Fruit fly (Drosophila melanogaster) whole organism, wandering third instar larva: ENCODE results near the gene tobi.

Experiments used
- CG32264 ChIP-seq: fragments of 200-800 bp; sonication (Bioruptor generic); optimal IDR thresholded peaks from 2 replicates; lab custom pipeline; 2016; ENCODE audit warnings: missing biosample characterization, missing genetic modification characterization
- CrebA ChIP-seq: fragments of 200-800 bp; sonication (Bioruptor generic); optimal IDR thresholded peaks from 2 replicates; lab custom pipeline; 2016; ENCODE audit warnings: missing biosample characterization, mild to moderate bottlenecking, missing genetic modification characterization, borderline replicate concordance
- Dfd ChIP-seq: fragments of >200 bp; optimal IDR thresholded peaks from 2 replicates; lab custom pipeline; 2017; ENCODE audit warnings: missing biosample characterization, missing genetic modification characterization
- Dif ChIP-seq: fragments of 200-275, 200-300 bp; sonication (Bioruptor generic); optimal IDR thresholded peaks from 2 replicates; lab custom pipeline; 2018; ENCODE audit warnings: missing biosample characterization, missing genetic modification characterization; ENCODE audit not compliant: partially characterized antibody
- GATAd ChIP-seq: sonication (Bioruptor generic); optimal IDR thresholded peaks from 2 replicates; lab custom pipeline; 2016; ENCODE audit warnings: missing biosample characterization, missing genetic modification characterization
- HLH106 ChIP-seq: fragments of 200-800 bp; optimal IDR thresholded peaks from 3 replicates; lab custom pipeline; 2019; ENCODE audit warnings: missing biosample characterization, mild to moderate bottlenecking, missing genetic modification characterization, moderate library complexity
- Hnf4 ChIP-seq: fragments of 200-800 bp; sonication (Bioruptor generic); optimal IDR thresholded peaks from 2 replicates; lab custom pipeline; 2016; ENCODE audit warnings: missing biosample characterization, mild to moderate bottlenecking, missing genetic modification characterization
- Hr83 ChIP-seq: fragments of 200-300 bp; sonication (Bioruptor generic); optimal IDR thresholded peaks from 2 replicates; lab custom pipeline; 2016; ENCODE audit warnings: missing biosample characterization, mild to moderate bottlenecking, missing genetic modification characterization, moderate library complexity; ENCODE audit not compliant: poor library complexity, severe bottlenecking
- Jra ChIP-seq: sonication (Bioruptor generic); optimal IDR thresholded peaks from 2 replicates; lab custom pipeline; 2016; ENCODE audit warnings: missing biosample characterization, missing genetic modification characterization
- Mio ChIP-seq: sonication (Bioruptor generic); optimal IDR thresholded peaks from 2 replicates; lab custom pipeline; 2016; ENCODE audit warnings: missing biosample characterization, missing genetic modification characterization
- Myc ChIP-seq: fragments of >200 bp; optimal IDR thresholded peaks from 2 replicates; lab custom pipeline; 2017
- N ChIP-seq: fragments of >200 bp; optimal IDR thresholded peaks from 2 replicates; lab custom pipeline; 2018; ENCODE audit warnings: missing biosample characterization, missing external identifiers, missing genetic modification characterization
- OdsH ChIP-seq: fragments of 200-800 bp; sonication (Bioruptor generic); optimal IDR thresholded peaks from 2 replicates; lab custom pipeline; 2016; ENCODE audit warnings: missing biosample characterization, mild to moderate bottlenecking, missing genetic modification characterization
- Rel ChIP-seq, 2 experiments: fragments of 200-800 bp; sonication (Bioruptor generic) in 1 of 2; optimal IDR thresholded peaks; 2 replicates in 1 of 2; 3 replicates in 1 of 2; lab custom pipeline; 2016 to 2019; ENCODE audit warnings: mild to moderate bottlenecking in 2 of 2, missing biosample characterization in 2 of 2, missing genetic modification characterization in 2 of 2, moderate library complexity in 1 of 2
- Vsx2 ChIP-seq: fragments of 200-300, 225-300 bp; sonication (Bioruptor generic); optimal IDR thresholded peaks from 2 replicates; lab custom pipeline; 2018; ENCODE audit warnings: missing biosample characterization, missing genetic modification characterization; ENCODE audit not compliant: partially characterized antibody
- br ChIP-seq: fragments of 200-800 bp; sonication (Bioruptor generic); optimal IDR thresholded peaks from 2 replicates; lab custom pipeline; 2016; ENCODE audit warnings: missing biosample characterization, missing genetic modification characterization
- brk ChIP-seq: fragments of 200-800 bp; sonication (Bioruptor generic); optimal IDR thresholded peaks from 2 replicates; lab custom pipeline; 2016; ENCODE audit warnings: missing biosample characterization, mild to moderate bottlenecking, missing genetic modification characterization
- dl ChIP-seq, 2 experiments: fragments of 175-275, 200-275 bp in 1 of 2; fragments of 200-275 bp in 1 of 2; sonication (Bioruptor generic); optimal IDR thresholded peaks; lab custom pipeline; 2018; ENCODE audit warnings: mild to moderate bottlenecking in 2 of 2, missing biosample characterization in 2 of 2, missing genetic modification characterization in 2 of 2, moderate library complexity in 2 of 2; ENCODE audit not compliant: partially characterized antibody in 2 of 2, insufficient read depth in 1 of 2
- dmrt93B ChIP-seq: fragments of 200-800 bp; sonication (Bioruptor generic); optimal IDR thresholded peaks from 2 replicates; lab custom pipeline; 2018; ENCODE audit warnings: missing biosample characterization, mild to moderate bottlenecking, missing genetic modification characterization
- dsf ChIP-seq: sonication (Bioruptor generic); optimal IDR thresholded peaks from 2 replicates; lab custom pipeline; 2016; ENCODE audit warnings: missing biosample characterization, missing genetic modification characterization, borderline replicate concordance
- ey ChIP-seq: fragments of 200-800 bp; sonication (Bioruptor generic); optimal IDR thresholded peaks from 2 replicates; lab custom pipeline; 2016; ENCODE audit warnings: missing biosample characterization, missing genetic modification characterization
- foxo ChIP-seq, 2 experiments: fragments of 200-800 bp; sonication (Bioruptor generic); optimal IDR thresholded peaks; 2 replicates in 1 of 2; 3 replicates in 1 of 2; lab custom pipeline; 2016 to 2017; ENCODE audit warnings: missing biosample characterization in 2 of 2, missing genetic modification characterization in 2 of 2
- fru ChIP-seq: fragments of 200-800 bp; sonication (Bioruptor generic); optimal IDR thresholded peaks from 3 replicates; lab custom pipeline; 2016; ENCODE audit warnings: missing biosample characterization, mild to moderate bottlenecking, missing genetic modification characterization
- h ChIP-seq: fragments of 200-800 bp; sonication (Bioruptor generic); optimal IDR thresholded peaks from 3 replicates; lab custom pipeline; 2016; ENCODE audit warnings: missing biosample characterization, mild to moderate bottlenecking, missing genetic modification characterization
- jim ChIP-seq: fragments of 175-275, 200-325 bp; sonication (Bioruptor generic); optimal IDR thresholded peaks from 2 replicates; lab custom pipeline; 2016; ENCODE audit warnings: missing biosample characterization, mild to moderate bottlenecking, missing genetic modification characterization
- lola ChIP-seq: fragments of >200 bp; optimal IDR thresholded peaks from 2 replicates; lab custom pipeline; 2017; ENCODE audit warnings: missing biosample characterization, missing genetic modification characterization
- pan ChIP-seq: fragments of >200 bp; optimal IDR thresholded peaks from 2 replicates; lab custom pipeline; 2017
- psq ChIP-seq: fragments of 200-800 bp; sonication (Bioruptor generic); optimal IDR thresholded peaks from 3 replicates; lab custom pipeline; 2017; ENCODE audit warnings: missing biosample characterization, mild to moderate bottlenecking, missing genetic modification characterization, moderate library complexity
- rgr ChIP-seq: fragments of 200-800 bp; sonication (Bioruptor generic); optimal IDR thresholded peaks from 3 replicates; lab custom pipeline; 2016; ENCODE audit warnings: missing biosample characterization, mild to moderate bottlenecking, missing genetic modification characterization
- sage ChIP-seq: fragments of 200-800 bp; sonication (Bioruptor generic); optimal IDR thresholded peaks from 2 replicates; lab custom pipeline; 2016; ENCODE audit warnings: missing biosample characterization, mild to moderate bottlenecking, missing genetic modification characterization

tobi gene

dm6 chr3R:25321681-25322080 is 25.0 kb downstream of the tobi start:
- no peak for TF ChIP-seq N (GFP tag; lab: Kevin White, UChicago)
- TF ChIP-seq Rel (GFP tag; optimal IDR thresholded peaks at IDR 0.05; lab: Kevin White, UChicago): no peak
- TF ChIP-seq Rel (tag; optimal IDR thresholded peaks at IDR 0.05; lab: Kevin White, UChicago): no peak
- TF ChIP-seq jim: no peak
- TF ChIP-seq Hnf4 (GFP tag; lab: Kevin White, UChicago): no peak
- no peak for TF ChIP-seq ey (GFP tag; lab: Kevin White, UChicago)
- TF ChIP-seq fru (GFP tag; lab: Kevin White, UChicago): no peak
- no peak for TF ChIP-seq GATAd (GFP tag; lab: Kevin White, UChicago)
- TF ChIP-seq brk (GFP tag; lab: Kevin White, UChicago): no peak
- no peak for TF ChIP-seq Dif (GFP tag; lab: Kevin White, UChicago)
- no peak for TF ChIP-seq Jra (GFP tag; lab: Kevin White, UChicago)
- no peak for TF ChIP-seq dsf (GFP tag; lab: Kevin White, UChicago)
- no peak for TF ChIP-seq CrebA (GFP tag; lab: Kevin White, UChicago)
- TF ChIP-seq Mio (GFP tag; lab: Kevin White, UChicago): no peak
- TF ChIP-seq HLH106 (tag; lab: Kevin White, UChicago): no peak
- no peak for TF ChIP-seq Myc (lab: Kevin White, UChicago)
- no peak for TF ChIP-seq dl (GFP tag; optimal IDR thresholded peaks at IDR 0.05; lab: Kevin White, UChicago; ENCODE audit: insufficient read depth in 1 of 2, partially characterized antibody in 2 of 2)
- no peak for TF ChIP-seq dmrt93B (GFP tag; lab: Kevin White, UChicago)

- TF ChIP-seq Rel (GFP tag; optimal IDR thresholded peaks at IDR 0.05; lab: Kevin White, UChicago): no peak
- TF ChIP-seq Rel (tag; optimal IDR thresholded peaks at IDR 0.05; lab: Kevin White, UChicago): peak; percentile 83
- no peak for TF ChIP-seq Jra (GFP tag; lab: Kevin White, UChicago)
Observed at dm6 chr3R:25320898-25321297, 25.8 kb downstream of the tobi start.

- TF ChIP-seq dmrt93B (GFP tag; lab: Kevin White, UChicago): no peak
- TF ChIP-seq fru (GFP tag; lab: Kevin White, UChicago): no peak
- TF ChIP-seq sage: no peak
- TF ChIP-seq ey (GFP tag; lab: Kevin White, UChicago): no peak
- no peak for TF ChIP-seq pan
- TF ChIP-seq foxo (GFP tag; optimal IDR thresholded peaks at IDR 0.05; lab: Kevin White, UChicago): no peak
- TF ChIP-seq Hr83: no peak
- no peak for TF ChIP-seq CG32264
- TF ChIP-seq Dfd (GFP tag; lab: Kevin White, UChicago): no peak
- no peak for TF ChIP-seq lola (GFP tag; lab: Kevin White, UChicago)
- TF ChIP-seq OdsH: no peak
Observed at dm6 chr3R:25320051-25320705, 26.5 kb downstream of the tobi start, which contains the start of gene CG10560. Gene CG10560, minus strand, starts transcription at chr3R:25320101.

- TF ChIP-seq jim (no peak), dsf (GFP tag; lab: Kevin White, UChicago) (no peak), h (GFP tag; lab: Kevin White, UChicago) (no peak)
- TF ChIP-seq, all 38 proteins: peak for 0
Observed at dm6 chr3R:25318011-25318410, 28.7 kb downstream of the tobi start, which contains the start of gene CG10553. Gene CG10553, minus strand, starts transcription at chr3R:25318111.

dm6 chr3R:25316016-25316415 is 30.7 kb downstream of the tobi start, which contains the start of gene CG10559:
Gene CG10559, minus strand, starts transcription at chr3R:25316116.
- TF ChIP-seq rgr (GFP tag; lab: Kevin White, UChicago) (no peak), Dif (GFP tag; lab: Kevin White, UChicago) (peak; percentile 49)
- TF ChIP-seq, all 38 proteins: peak for 1

dm6 chr3R:25313771-25314170 is 33.0 kb downstream of the tobi start, which contains the start of gene CG31087:
Gene CG31087, minus strand, starts transcription at chr3R:25313833.
- TF ChIP-seq dl (GFP tag; optimal IDR thresholded peaks at IDR 0.05; lab: Kevin White, UChicago; ENCODE audit: insufficient read depth in 1 of 2, partially characterized antibody in 2 of 2): no peak
- peak; percentile 40 for TF ChIP-seq Vsx2 (GFP tag; lab: Kevin White, UChicago)
- no peak for TF ChIP-seq fru (GFP tag; lab: Kevin White, UChicago)
- no peak for TF ChIP-seq lola (GFP tag; lab: Kevin White, UChicago)
- TF ChIP-seq sage: no peak
- no peak for TF ChIP-seq CrebA (GFP tag; lab: Kevin White, UChicago)
- no peak for TF ChIP-seq br
- TF ChIP-seq h (GFP tag; lab: Kevin White, UChicago): peak; percentile 19
- no peak for TF ChIP-seq Rel (GFP tag; optimal IDR thresholded peaks at IDR 0.05; lab: Kevin White, UChicago)
- TF ChIP-seq Rel (tag; optimal IDR thresholded peaks at IDR 0.05; lab: Kevin White, UChicago): peak; percentile 91
- TF ChIP-seq psq (GFP tag; lab: Kevin White, UChicago): peak; percentile 81
- no peak for TF ChIP-seq Myc (lab: Kevin White, UChicago)
- TF ChIP-seq brk (GFP tag; lab: Kevin White, UChicago): no peak
- TF ChIP-seq, all 38 proteins: peak for 4
